Fruit fly (Drosophila melanogaster) whole organism, embryonic: ENCODE results near the gene g.

Experiments
- Aef1 ChIP-seq: fragments of 200-800 bp; sonication (Bioruptor generic); IDR thresholded peaks from 3 replicates; pipeline ENCODE4 v1.3.6; 2022; ENCODE audit warnings: missing biosample characterization, missing genetic modification characterization
- Antp ChIP-seq: fragments of 200-800 bp; sonication (Bioruptor generic); optimal IDR thresholded peaks from 3 replicates; lab custom pipeline; 2016; ENCODE audit warnings: missing biosample characterization, missing genetic modification characterization
- CG10431 ChIP-seq: fragments of 200-800 bp; sonication (Bioruptor generic); optimal IDR thresholded peaks from 3 replicates; lab custom pipeline; 2018; ENCODE audit warnings: missing biosample characterization, mild to moderate bottlenecking, missing genetic modification characterization
- CG10462 ChIP-seq: fragments of 200-800 bp; sonication (Bioruptor generic); optimal IDR thresholded peaks from 2 replicates; lab custom pipeline; 2016; ENCODE audit warnings: missing biosample characterization, missing genetic modification characterization
- CG10543 ChIP-seq: fragments of 200-800 bp; sonication (Bioruptor generic); optimal IDR thresholded peaks from 3 replicates; lab custom pipeline; 2017; ENCODE audit warnings: missing biosample characterization, mild to moderate bottlenecking, missing genetic modification characterization, moderate library complexity
- CG12219 ChIP-seq: fragments of 200-800 bp; sonication (Bioruptor generic); optimal IDR thresholded peaks from 3 replicates; lab custom pipeline; 2018; ENCODE audit warnings: missing biosample characterization, mild to moderate bottlenecking, missing genetic modification characterization
- CG14860 ChIP-seq: fragments of 200-800 bp; sonication (Bioruptor generic); IDR thresholded peaks from 3 replicates; pipeline ENCODE4 v1.3.6; 2022; ENCODE audit warnings: missing biosample characterization, missing genetic modification characterization; ENCODE audit not compliant: partially characterized antibody
- CG15011 ChIP-seq: fragments of 200-800 bp; sonication (Bioruptor generic); optimal IDR thresholded peaks from 3 replicates; lab custom pipeline; 2018; ENCODE audit warnings: missing biosample characterization, mild to moderate bottlenecking, missing genetic modification characterization
- CG15601 ChIP-seq: fragments of 200-800 bp; sonication (Bioruptor generic); optimal IDR thresholded peaks from 3 replicates; lab custom pipeline; 2019; ENCODE audit warnings: missing biosample characterization, mild to moderate bottlenecking, missing genetic modification characterization, moderate library complexity
- CG2116 ChIP-seq: fragments of 200-800 bp; sonication (Bioruptor generic); optimal IDR thresholded peaks from 3 replicates; lab custom pipeline; 2018; ENCODE audit warnings: missing biosample characterization, mild to moderate bottlenecking, missing genetic modification characterization
- CG30403 ChIP-seq: fragments of 200-800 bp; sonication (Bioruptor generic); optimal IDR thresholded peaks from 3 replicates; lab custom pipeline; 2016; ENCODE audit warnings: missing biosample characterization, missing genetic modification characterization
- CG4282 ChIP-seq: fragments of 200-800 bp; sonication (Bioruptor generic); optimal IDR thresholded peaks from 2 replicates; lab custom pipeline; 2016; ENCODE audit warnings: missing biosample characterization, missing genetic modification characterization
- CG4820 ChIP-seq: fragments of 200-800 bp; sonication (Bioruptor generic); optimal IDR thresholded peaks from 3 replicates; lab custom pipeline; 2016; ENCODE audit warnings: missing biosample characterization, missing genetic modification characterization
- CG4854 ChIP-seq: fragments of 200-800 bp; sonication (Bioruptor generic); optimal IDR thresholded peaks from 2 replicates; lab custom pipeline; 2016; ENCODE audit warnings: missing biosample characterization, missing genetic modification characterization, inconsistent platforms
- CG7786 ChIP-seq: fragments of 200-800 bp; sonication (Bioruptor generic); optimal IDR thresholded peaks from 2 replicates; lab custom pipeline; 2016; ENCODE audit warnings: missing biosample characterization, missing genetic modification characterization
- CG7839 ChIP-seq: fragments of 200-800 bp; sonication (Bioruptor generic); optimal IDR thresholded peaks from 3 replicates; lab custom pipeline; 2018; ENCODE audit warnings: missing biosample characterization, mild to moderate bottlenecking, missing genetic modification characterization, moderate library complexity
- CG8290 ChIP-seq, 3 experiments: fragments of 200-800 bp; sonication (Bioruptor generic); optimal IDR thresholded peaks; 2 replicates each; lab custom pipeline; 2016 to 2019; ENCODE audit warnings: missing biosample characterization in 3 of 3, missing genetic modification characterization in 3 of 3, mild to moderate bottlenecking in 2 of 3, moderate library complexity in 1 of 3
- CG9876 ChIP-seq: fragments of 200-800 bp; sonication (Bioruptor generic); optimal IDR thresholded peaks from 2 replicates; lab custom pipeline; 2016; ENCODE audit warnings: missing biosample characterization, missing genetic modification characterization
- CG9932 ChIP-seq: fragments of 200-800 bp; sonication (Bioruptor generic); IDR thresholded peaks from 2 replicates; pipeline ENCODE4 v1.3.6; 2022; ENCODE audit warnings: missing biosample characterization, missing genetic modification characterization
- Chrac-16 ChIP-seq: fragments of 200-800 bp; sonication (Bioruptor generic); optimal IDR thresholded peaks from 3 replicates; lab custom pipeline; 2016; ENCODE audit warnings: missing biosample characterization, missing genetic modification characterization
- CkIIα-i1 ChIP-seq: fragments of 200-800 bp; sonication (Bioruptor generic); IDR thresholded peaks from 2 replicates; pipeline ENCODE4 v1.3.6; 2022; ENCODE audit warnings: missing biosample characterization, missing genetic modification characterization
- Dp ChIP-seq: fragments of 200-800 bp; sonication (Bioruptor generic); optimal IDR thresholded peaks from 2 replicates; lab custom pipeline; 2018; ENCODE audit warnings: missing biosample characterization, mild to moderate bottlenecking, missing genetic modification characterization, moderate library complexity
- Fer2 ChIP-seq: fragments of 200-800 bp; sonication (Bioruptor generic); optimal IDR thresholded peaks from 2 replicates; lab custom pipeline; 2018; ENCODE audit warnings: missing biosample characterization, mild to moderate bottlenecking, missing genetic modification characterization, moderate library complexity
- HLH3B ChIP-seq: fragments of 200-800 bp; sonication (Bioruptor generic); IDR thresholded peaks from 2 replicates; pipeline ENCODE4 v1.3.6; 2022; ENCODE audit warnings: missing biosample characterization, missing genetic modification characterization
- HLHmδ ChIP-seq: fragments of 200-800 bp; sonication (Bioruptor generic); optimal IDR thresholded peaks from 2 replicates; lab custom pipeline; 2018; ENCODE audit warnings: missing biosample characterization, mild to moderate bottlenecking, missing genetic modification characterization, moderate library complexity
- Hr3 ChIP-seq: fragments of 200-800 bp; sonication (Bioruptor generic); optimal IDR thresholded peaks from 3 replicates; lab custom pipeline; 2016; ENCODE audit warnings: missing biosample characterization, missing genetic modification characterization
- Lim3 ChIP-seq: fragments of 200-800 bp; sonication (Bioruptor generic); IDR thresholded peaks from 2 replicates; pipeline ENCODE4 v1.3.6; 2022; ENCODE audit warnings: missing biosample characterization, missing genetic modification characterization
- Myb ChIP-seq: fragments of 200-800 bp; sonication (Bioruptor generic); optimal IDR thresholded peaks from 2 replicates; lab custom pipeline; 2016; ENCODE audit warnings: missing biosample characterization, missing genetic modification characterization
- Rfx ChIP-seq: fragments of 200-800 bp; sonication (Bioruptor generic); IDR thresholded peaks from 2 replicates; pipeline ENCODE4 v1.3.6; 2022; ENCODE audit warnings: missing biosample characterization, missing genetic modification characterization
- bbx ChIP-seq: fragments of 200-800 bp; sonication (Bioruptor generic); IDR thresholded peaks from 2 replicates; pipeline ENCODE4 v1.3.6; 2022; ENCODE audit warnings: missing biosample characterization, missing genetic modification characterization; ENCODE audit not compliant: partially characterized antibody
- bsh ChIP-seq, 2 experiments: fragments of 200-800 bp; sonication (Bioruptor generic); optimal IDR thresholded peaks; 2 replicates each; lab custom pipeline; 2017 to 2018; ENCODE audit warnings: mild to moderate bottlenecking in 2 of 2, missing biosample characterization in 2 of 2, missing genetic modification characterization in 2 of 2, moderate library complexity in 1 of 2
- crp ChIP-seq, 2 experiments: fragments of 200-800 bp; sonication (Bioruptor generic); optimal IDR thresholded peaks; 2 replicates in 1 of 2; 3 replicates in 1 of 2; lab custom pipeline; 2017; ENCODE audit warnings: missing biosample characterization in 2 of 2, missing genetic modification characterization in 2 of 2, mild to moderate bottlenecking in 1 of 2, moderate library complexity in 1 of 2
- dm ChIP-seq: fragments of 200-800 bp; sonication (Bioruptor generic); optimal IDR thresholded peaks from 3 replicates; lab custom pipeline; 2016; ENCODE audit warnings: missing biosample characterization, missing genetic modification characterization
- eyg ChIP-seq: fragments of 200-800 bp; sonication (Bioruptor generic); optimal IDR thresholded peaks from 3 replicates; lab custom pipeline; 2016; ENCODE audit warnings: missing biosample characterization, missing genetic modification characterization
- fd64A ChIP-seq: fragments of 200-800 bp; sonication (Bioruptor generic); optimal IDR thresholded peaks from 3 replicates; lab custom pipeline; 2018; ENCODE audit warnings: missing biosample characterization, mild to moderate bottlenecking, missing genetic modification characterization
- fu2 ChIP-seq: fragments of 200-800 bp; sonication (Bioruptor generic); optimal IDR thresholded peaks from 2 replicates; lab custom pipeline; 2016; ENCODE audit warnings: missing biosample characterization, missing genetic modification characterization
- gsb ChIP-seq: fragments of 200-800 bp; sonication (Bioruptor generic); IDR thresholded peaks from 2 replicates; pipeline ENCODE4 v1.3.6; 2022; ENCODE audit warnings: missing biosample characterization, missing genetic modification characterization
- ind ChIP-seq: fragments of 200-800 bp; sonication (Bioruptor generic); optimal IDR thresholded peaks from 3 replicates; lab custom pipeline; 2016; ENCODE audit warnings: missing biosample characterization, missing genetic modification characterization
- inv ChIP-seq: fragments of 200-800 bp; sonication (Bioruptor generic); IDR thresholded peaks from 2 replicates; pipeline ENCODE4 v1.3.6; 2022; ENCODE audit warnings: missing biosample characterization, missing genetic modification characterization; ENCODE audit not compliant: partially characterized antibody
- lab ChIP-seq: fragments of 200-800 bp; sonication (Bioruptor generic); optimal IDR thresholded peaks from 3 replicates; lab custom pipeline; 2017; ENCODE audit warnings: missing biosample characterization, missing genetic modification characterization, mild to moderate bottlenecking, moderate library complexity, missing genetic modification reagents
- luna ChIP-seq: fragments of 200-800 bp; sonication (Bioruptor generic); optimal IDR thresholded peaks from 2 replicates; lab custom pipeline; 2016; ENCODE audit warnings: missing biosample characterization, missing genetic modification characterization
- pan ChIP-seq, 4 experiments: fragments of >200 bp in 3 of 4; fragments of 200-800 bp in 1 of 4; sonication (Bioruptor generic) in 1 of 4; optimal IDR thresholded peaks in 3 of 4; IDR thresholded peaks in 1 of 4; 2 replicates each; pipeline versions ENCODE4 v1.3.6 to Lab custom; 2017 to 2022; ENCODE audit warnings: missing biosample characterization in 2 of 4, missing genetic modification characterization in 2 of 4, mixed read lengths in 1 of 4
- pb ChIP-seq: fragments of 200-800 bp; sonication (Bioruptor generic); optimal IDR thresholded peaks from 3 replicates; lab custom pipeline; 2016; ENCODE audit warnings: missing biosample characterization, missing genetic modification characterization
- pho ChIP-seq: fragments of 200-800 bp; sonication (Bioruptor generic); optimal IDR thresholded peaks from 2 replicates; lab custom pipeline; 2016; ENCODE audit warnings: missing biosample characterization, missing genetic modification characterization
- slbo ChIP-seq: fragments of 200-800 bp; sonication (Bioruptor generic); IDR thresholded peaks from 2 replicates; pipeline ENCODE4 v1.3.6; 2022; ENCODE audit warnings: missing biosample characterization, missing genetic modification characterization
- sob ChIP-seq: fragments of 200-800 bp; sonication (Bioruptor generic); IDR thresholded peaks from 2 replicates; pipeline ENCODE4 v1.3.6; 2022; ENCODE audit warnings: missing biosample characterization, missing genetic modification characterization
- ssp ChIP-seq: fragments of 200-800 bp; sonication (Bioruptor generic); IDR thresholded peaks from 2 replicates; pipeline ENCODE4 v1.3.6; 2022; ENCODE audit warnings: missing biosample characterization, missing genetic modification characterization
- vvl ChIP-seq: fragments of 200-800 bp; sonication (Bioruptor generic); IDR thresholded peaks from 2 replicates; pipeline ENCODE4 v1.3.6; 2022; ENCODE audit warnings: missing biosample characterization, missing genetic modification characterization

The g gene

DNA sequence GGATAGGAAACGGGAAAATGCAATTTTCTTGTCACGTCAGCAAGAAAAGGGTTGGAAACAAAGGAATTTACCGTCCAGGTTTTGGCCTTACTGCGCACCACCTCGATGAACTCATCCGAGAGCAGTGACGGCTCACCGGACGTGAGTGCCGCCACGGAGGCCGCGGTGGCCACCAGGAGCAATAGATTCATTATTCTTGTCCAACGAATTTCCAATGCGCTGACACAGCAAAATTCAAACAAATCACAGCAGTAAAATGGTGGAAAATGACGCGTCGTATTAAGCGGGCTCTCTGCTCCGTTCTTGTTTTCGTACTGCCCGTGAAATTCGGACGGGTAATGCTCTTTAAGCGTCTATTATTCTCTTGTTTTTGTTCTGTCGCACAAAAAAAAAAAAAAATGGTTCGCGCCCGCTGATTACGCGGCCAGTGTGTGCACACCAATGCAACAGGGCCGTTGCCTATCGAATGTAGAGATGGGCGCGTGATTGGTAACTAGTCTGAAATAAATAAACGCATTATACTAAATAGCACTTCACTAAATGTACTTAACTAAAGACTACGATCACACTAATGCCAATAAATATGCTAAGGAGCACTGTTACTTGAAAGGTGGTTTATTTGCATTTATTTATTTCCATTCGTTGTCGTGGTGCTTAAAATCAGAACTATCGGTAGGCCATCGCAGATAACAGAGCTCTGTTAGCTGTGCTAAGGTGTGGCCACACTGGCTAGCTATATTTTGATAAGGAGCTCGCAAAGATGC is 45.8 kb upstream of the g start, which contains the start of the genes CtsB and amrt (continued):
- TF ChIP-seq CG10431 (GFP tag; lab: Kevin White, UChicago) (no peak), bsh (GFP tag; optimal IDR thresholded peaks at IDR 0.05; lab: Kevin White, UChicago) (peak; percentile 18 to 58), Dp (GFP tag; lab: Kevin White, UChicago) (peak; percentile 45), eyg (GFP tag; lab: Kevin White, UChicago) (peak; percentile 54), CG4854 (GFP tag; lab: Kevin White, UChicago) (peak; percentile 12), vvl (GFP tag; lab: Robert Waterston, UW) (0 out of 2 replicates have a peak, but pooled peaks have one; percentile 5), Hr3 (GFP tag; lab: Kevin White, UChicago) (peak; percentile 17), fd64A (GFP tag; lab: Kevin White, UChicago) (no peak), Myb (peak; percentile 52), CG10543 (peak; percentile 54), pan (optimal IDR thresholded peaks at IDR 0.05; lab: Kevin White, UChicago) (no peak), pan (GFP tag; optimal IDR thresholded peaks at IDR 0.05 in 1 of 2, IDR thresholded peaks at IDR 0.05 in 1 of 2) (no peak), CG4282 (GFP tag; lab: Kevin White, UChicago) (no peak), CG7786 (GFP tag; lab: Kevin White, UChicago) (peak; percentile 50), Fer2 (tag; lab: Kevin White, UChicago) (peak; percentile 0), ind (peak; percentile 57), CG2116 (GFP tag; lab: Kevin White, UChicago) (peak; percentile 49), pb (GFP tag; lab: Kevin White, UChicago) (no peak), CG30403 (GFP tag; lab: Kevin White, UChicago) (peak; percentile 62), lab (peak; percentile 53), sob (GFP tag; lab: Robert Waterston, UW) (0 out of 2 replicates have a peak, but pooled peaks have one; percentile 30), HLH3B (no peak), crp (GFP tag; optimal IDR thresholded peaks at IDR 0.05; lab: Kevin White, UChicago) (peak in 1 of 2 experiments; percentile 65), gsb (GFP tag; lab: Robert Waterston, UW) (no peak), CG8290 (GFP tag; optimal IDR thresholded peaks at IDR 0.05; lab: Kevin White, UChicago) (peak; percentile 57), CG8290 (tag; optimal IDR thresholded peaks at IDR 0.05; lab: Kevin White, UChicago) (peak in 1 of 2 experiments; percentile 19), CG7839 (tag; lab: Kevin White, UChicago) (peak; percentile 42), CkIIα-i1 (no peak), ssp (GFP tag; lab: Robert Waterston, UW) (peak; percentile 53; the same call in 1 of the 2 replicates), pho (GFP tag; lab: Kevin White, UChicago) (peak; percentile 58), CG15011 (GFP tag; lab: Kevin White, UChicago) (no peak), Antp (GFP tag; lab: Kevin White, UChicago) (peak; percentile 45), Rfx (peak; percentile 71; the same call in 1 of the 2 replicates), CG9932 (peak; percentile 68), Aef1 (GFP tag; lab: Robert Waterston, UW) (peak; percentile 41; the same call in 2 of the 3 replicates), CG15601 (peak; percentile 9), Chrac-16 (GFP tag; lab: Kevin White, UChicago) (peak; percentile 44), inv (GFP tag; lab: Robert Waterston, UW) (peak; percentile 82), HLHmδ (GFP tag; lab: Kevin White, UChicago) (no peak), bbx (peak; percentile 72), CG14860 (GFP tag; lab: Robert Waterston, UW) (peak; percentile 75), luna (GFP tag; lab: Kevin White, UChicago) (peak; percentile 7), slbo (GFP tag; lab: Robert Waterston, UW) (peak; percentile 68), CG4820 (peak; percentile 2), Lim3 (GFP tag; lab: Robert Waterston, UW) (no peak), CG9876 (peak; percentile 20), CG10462 (GFP tag; lab: Kevin White, UChicago) (no peak), CG12219 (no peak), dm (peak; percentile 44), fu2 (GFP tag; lab: Kevin White, UChicago) (peak; percentile 56)
